Worm (Caenorhabditis elegans) whole organism, early embryonic: ENCODE data around the gene srd-46.

ENCODE experiments used
- F13C5.2 ChIP-seq: sonication (generic microtip); optimal IDR thresholded peaks from 2 replicates; lab custom pipeline; 2017; ENCODE audit warnings: mild to moderate bottlenecking, missing genetic modification characterization, inconsistent platforms, missing compliant biosample characterization
- aly-1 ChIP-seq: sonication (generic microtip); optimal IDR thresholded peaks from 2 replicates; lab custom pipeline; 2016; ENCODE audit warnings: missing genetic modification characterization, missing compliant biosample characterization
- ama-1 ChIP-seq: fragments of 150-350 bp; optimal IDR thresholded peaks from 2 replicates; lab custom pipeline; 2014
- ceh-13 ChIP-seq: fragments of 200-800 bp; sonication (Bioruptor generic); optimal IDR thresholded peaks from 2 replicates; lab custom pipeline; 2018; ENCODE audit warnings: mild to moderate bottlenecking, missing genetic modification characterization, missing compliant biosample characterization
- ceh-36 ChIP-seq: sonication (generic microtip); optimal IDR thresholded peaks from 2 replicates; lab custom pipeline; 2016; ENCODE audit warnings: missing genetic modification characterization, inconsistent platforms, missing compliant biosample characterization
- ets-7 ChIP-seq: sonication (generic microtip); optimal IDR thresholded peaks from 2 replicates; lab custom pipeline; 2016; ENCODE audit warnings: missing genotype, missing genetic modification characterization, missing compliant biosample characterization
- flt-1 ChIP-seq: fragments of 200-800 bp; sonication (Bioruptor generic); IDR thresholded peaks from 2 replicates; pipeline ENCODE4 v1.3.6; 2022; ENCODE audit warnings: missing genetic modification characterization, missing compliant biosample characterization
- hmbx-1 ChIP-seq: sonication (generic microtip); optimal IDR thresholded peaks from 2 replicates; lab custom pipeline; 2016; ENCODE audit warnings: mild to moderate bottlenecking, missing genetic modification characterization, missing compliant biosample characterization
- hmg-4 ChIP-seq: fragments of 200-800 bp; sonication (Bioruptor generic); optimal IDR thresholded peaks from 2 replicates; lab custom pipeline; 2018; ENCODE audit warnings: mild to moderate bottlenecking, missing genetic modification characterization, missing compliant biosample characterization
- pes-1 ChIP-seq: fragments of 200-800 bp; sonication (Bioruptor generic); IDR thresholded peaks from 2 replicates; pipeline ENCODE4 v1.3.6; 2022; ENCODE audit warnings: missing genetic modification reagents, missing genetic modification characterization, missing compliant biosample characterization
- scrt-1 ChIP-seq: fragments of 200-800 bp; sonication (Bioruptor generic); IDR thresholded peaks from 2 replicates; pipeline ENCODE4 v1.3.6; 2022; ENCODE audit warnings: missing genetic modification characterization, missing compliant biosample characterization
- tbx-11 ChIP-seq: fragments of 200-800 bp; sonication (Bioruptor generic); IDR thresholded peaks from 2 replicates; pipeline ENCODE4 v1.3.6; 2022; ENCODE audit warnings: missing genetic modification characterization, missing compliant biosample characterization
- tbx-37 ChIP-seq: fragments of 200-800 bp; sonication (Bioruptor generic); conservative IDR thresholded peaks from 2 replicates; pipeline ENCODE4 v1.3.6; 2022; ENCODE audit warnings: missing genetic modification reagents, missing genetic modification characterization, missing compliant biosample characterization
- tra-4 ChIP-seq: sonication (generic microtip); optimal IDR thresholded peaks from 2 replicates; lab custom pipeline; 2017; ENCODE audit warnings: missing genetic modification characterization, missing compliant biosample characterization

DNA sequence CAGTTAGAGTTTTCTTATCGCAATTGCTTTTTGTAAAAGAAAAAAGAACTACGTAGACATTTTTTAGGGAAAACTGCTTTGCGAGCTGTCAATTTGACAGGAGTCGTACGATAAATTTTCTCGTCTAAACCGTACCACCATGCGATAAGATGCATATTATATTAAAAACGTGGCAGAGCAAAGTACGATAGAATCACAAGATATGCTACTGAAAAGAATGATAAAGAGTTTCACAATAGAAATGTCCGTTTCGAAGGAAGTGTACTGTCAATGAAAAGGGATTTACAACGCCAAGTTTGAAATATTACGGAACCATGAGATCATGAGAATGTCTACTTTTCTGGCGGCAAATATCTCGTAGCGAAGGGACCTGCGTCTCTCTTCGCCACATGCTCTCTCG is 32.9 kb downstream of the srd-46 start, which contains the start of gene F19H6.5:
- TF ChIP-seq flt-1 (GFP tag; lab: Robert Waterston, UW) (no peak), ama-1 (lab: Kevin White, UChicago) (no peak), hmbx-1 (no peak), tbx-37 (GFP tag; lab: Robert Waterston, UW) (no peak), ceh-36 (no peak), pes-1 (GFP tag; lab: Robert Waterston, UW) (no peak), tra-4 (tag; lab: Kevin White, UChicago) (no peak), F13C5.2 (no peak), tbx-11 (GFP tag; lab: Robert Waterston, UW) (no peak), aly-1 (tag; lab: Kevin White, UChicago) (no peak), hmg-4 (GFP tag; lab: Kevin White, UChicago) (no peak), ceh-13 (GFP tag; lab: Kevin White, UChicago) (no peak), scrt-1 (GFP tag; lab: Robert Waterston, UW) (no peak), ets-7 (tag; lab: Kevin White, UChicago) (no peak)
